Worm (Caenorhabditis elegans): ENCODE data around the gene C45B11.8.

- TF ChIP-seq ztf-11 (tag; optimal IDR thresholded peaks at IDR 0.05) = no peak
- TF ChIP-seq lsy-2 (tag; optimal IDR thresholded peaks at IDR 0.05) = no peak
- TF ChIP-seq R02D3.7 (tag; optimal IDR thresholded peaks at IDR 0.05) = no peak
- no peak for TF ChIP-seq unc-62 (GFP tag; optimal IDR thresholded peaks at IDR 0.05)
- TF ChIP-seq ceh-16 (tag; optimal IDR thresholded peaks at IDR 0.05) = no peak
- TF ChIP-seq mbf-1 (tag; optimal IDR thresholded peaks at IDR 0.05) = no peak
- TF ChIP-seq aly-2 (tag; optimal IDR thresholded peaks at IDR 0.05) = no peak
- TF ChIP-seq unc-39 (tag; optimal IDR thresholded peaks at IDR 0.05) = no peak
- no peak for TF ChIP-seq ZK546.5 (tag; optimal IDR thresholded peaks at IDR 0.05)
- no peak for TF ChIP-seq mdl-1 (tag; optimal IDR thresholded peaks at IDR 0.05)
- no peak for TF ChIP-seq egl-27 (tag; optimal IDR thresholded peaks at IDR 0.05)
- no peak for TF ChIP-seq ama-1 (optimal IDR thresholded peaks at IDR 0.05)
- TF ChIP-seq nhr-77 (tag; optimal IDR thresholded peaks at IDR 0.05) = no peak
Measured at ce11 chrV:11034748-11035147, 5.8 kb upstream of the C45B11.8 start, which contains the start of gene pptr-2.

Measured in whole organism, L2 larva.